Worm (Caenorhabditis elegans) whole organism, midembryonic: ENCODE results near the gene sre-30.

Source experiments
- T22C8.4 ChIP-seq: fragments of 200-800 bp; sonication (Bioruptor generic); IDR thresholded peaks from 2 replicates; pipeline ENCODE4 v1.3.6; 2022; ENCODE audit warnings: missing genetic modification characterization, missing compliant biosample characterization
- tab-1 ChIP-seq: fragments of 200-800 bp; sonication (Bioruptor generic); IDR thresholded peaks from 2 replicates; pipeline ENCODE4 v1.3.6; 2022; ENCODE audit warnings: missing genetic modification characterization, missing compliant biosample characterization

- TF ChIP-seq T22C8.4 (GFP tag; lab: Robert Waterston, UW) (no peak), tab-1 (GFP tag; lab: Robert Waterston, UW) (no peak)
These were observed 43.6 kb upstream of the sre-30 start, which contains the start of gene sre-34 for ce11 chrII:12449849-12450248.
